Fruit fly (Drosophila melanogaster) whole organism, embryonic: ENCODE measurements around the gene CG31064.

Experiments
- CG12391 ChIP-seq: fragments of 200-800 bp; sonication (Bioruptor generic); optimal IDR thresholded peaks from 3 replicates; lab custom pipeline; 2018; ENCODE audit warnings: missing biosample characterization, mild to moderate bottlenecking, missing genetic modification characterization, moderate library complexity
- CG4617 ChIP-seq: fragments of 200-800 bp; sonication (Bioruptor generic); optimal IDR thresholded peaks from 3 replicates; lab custom pipeline; 2016; ENCODE audit warnings: missing biosample characterization, missing genetic modification characterization, borderline replicate concordance
- CG4820 ChIP-seq: fragments of 200-800 bp; sonication (Bioruptor generic); optimal IDR thresholded peaks from 3 replicates; lab custom pipeline; 2016; ENCODE audit warnings: missing biosample characterization, missing genetic modification characterization
- CG7839 ChIP-seq: fragments of 200-800 bp; sonication (Bioruptor generic); optimal IDR thresholded peaks from 3 replicates; lab custom pipeline; 2018; ENCODE audit warnings: missing biosample characterization, mild to moderate bottlenecking, missing genetic modification characterization, moderate library complexity
- CG8089 ChIP-seq: fragments of 200-800 bp; sonication (Bioruptor generic); optimal IDR thresholded peaks from 3 replicates; lab custom pipeline; 2016; ENCODE audit warnings: missing biosample characterization, missing genetic modification characterization
- chm ChIP-seq: fragments of 200-800 bp; sonication (Bioruptor generic); IDR thresholded peaks from 2 replicates; pipeline ENCODE4 v1.3.6; 2022; ENCODE audit warnings: missing biosample characterization, missing genetic modification characterization
- ems ChIP-seq: fragments of 200-800 bp; sonication (Bioruptor generic); optimal IDR thresholded peaks from 3 replicates; lab custom pipeline; 2016; ENCODE audit warnings: missing biosample characterization, missing genetic modification characterization
- jing ChIP-seq: fragments of 200-800 bp; sonication (Bioruptor generic); optimal IDR thresholded peaks from 2 replicates; lab custom pipeline; 2018; ENCODE audit warnings: missing biosample characterization, mild to moderate bottlenecking, missing genetic modification characterization
- sim ChIP-seq: fragments of 200-800 bp; sonication (Bioruptor generic); IDR thresholded peaks from 2 replicates; pipeline ENCODE4 v1.3.6; 2022; ENCODE audit warnings: missing biosample characterization, missing genetic modification characterization

dm6 chr3R:27265330-27265729 is 26.4 kb upstream of the CG31064 start, which contains the start of the genes CG14262 and CG14260:
- TF ChIP-seq CG4617 (GFP tag; lab: Kevin White, UChicago) (no peak), ems (no peak), CG4820 (GFP tag; lab: Kevin White, UChicago) (no peak), chm (GFP tag; lab: Robert Waterston, UW) (no peak), CG12391 (tag; lab: Kevin White, UChicago) (no peak), jing (GFP tag; lab: Kevin White, UChicago) (no peak), CG7839 (tag; lab: Kevin White, UChicago) (no peak), sim (GFP tag; lab: Robert Waterston, UW) (no peak), CG8089 (GFP tag; lab: Kevin White, UChicago) (no peak)
